Worm (Caenorhabditis elegans) whole organism, L4 larva: ENCODE data around the gene nspc-17.

Experiments
- D1046.2 ChIP-seq: fragments of 200-800 bp; sonication (Bioruptor generic); IDR thresholded peaks from 2 replicates; pipeline ENCODE4 v1.3.6; 2022; ENCODE audit warnings: missing genetic modification characterization, missing compliant biosample characterization
- F37D6.2 ChIP-seq: sonication (generic microtip); optimal IDR thresholded peaks from 2 replicates; lab custom pipeline; 2016; ENCODE audit warnings: mild to moderate bottlenecking, missing genetic modification characterization, missing compliant biosample characterization
- F49E8.2 ChIP-seq: sonication (generic microtip); optimal IDR thresholded peaks from 2 replicates; lab custom pipeline; 2016; ENCODE audit warnings: missing compliant biosample characterization, mild to moderate bottlenecking, missing genetic modification characterization, borderline replicate concordance
- R02D3.7 ChIP-seq: fragments of 150-350 bp; sonication (generic microtip); optimal IDR thresholded peaks from 3 replicates; lab custom pipeline; 2014; ENCODE audit warnings: missing biosample characterization, missing genetic modification characterization
- T26A8.4 ChIP-seq: fragments of 200-800 bp; sonication (Bioruptor generic); IDR thresholded peaks from 2 replicates; pipeline ENCODE4 v1.3.6; 2022; ENCODE audit warnings: missing genetic modification characterization, missing compliant biosample characterization
- Y105C5A.15 ChIP-seq: fragments of 200-800 bp; sonication (Bioruptor generic); IDR thresholded peaks from 2 replicates; pipeline ENCODE4 v1.3.6; 2022; ENCODE audit warnings: missing genetic modification characterization, missing compliant biosample characterization
- ZK546.5 ChIP-seq, 2 experiments: sonication (generic microtip); optimal IDR thresholded peaks; 2 replicates each; lab custom pipeline; 2017; ENCODE audit warnings: missing biosample characterization in 2 of 2, missing genetic modification characterization in 2 of 2
- attf-4 ChIP-seq: sonication (generic microtip); optimal IDR thresholded peaks from 3 replicates; lab custom pipeline; 2017; ENCODE audit warnings: missing biosample characterization, missing genetic modification characterization
- ceh-32 ChIP-seq: sonication (generic microtip); optimal IDR thresholded peaks from 2 replicates; lab custom pipeline; 2016; ENCODE audit warnings: mild to moderate bottlenecking, missing genetic modification characterization, missing compliant biosample characterization; ENCODE audit not compliant: poor library complexity
- ceh-44 ChIP-seq: fragments of 200-800 bp; sonication (Bioruptor generic); IDR thresholded peaks from 2 replicates; pipeline ENCODE4 v1.3.6; 2022; ENCODE audit warnings: missing genetic modification reagents, missing genetic modification characterization, missing compliant biosample characterization
- daf-16 ChIP-seq, 3 experiments: sonication (generic microtip); optimal IDR thresholded peaks; 2 replicates each; lab custom pipeline; 2016 to 2017; ENCODE audit warnings: missing genetic modification characterization in 3 of 3, missing genetic modification reagents in 3 of 3, mild to moderate bottlenecking in 2 of 3, missing compliant biosample characterization in 2 of 3, missing biosample characterization in 1 of 3, moderate library complexity in 1 of 3
- daf-8 ChIP-seq: fragments of 200-800 bp; sonication (Bioruptor generic); IDR thresholded peaks from 2 replicates; pipeline ENCODE4 v1.3.6; 2022; ENCODE audit warnings: missing genetic modification characterization, missing compliant biosample characterization
- dmd-6 ChIP-seq: fragments of 200-800 bp; sonication (Bioruptor generic); IDR thresholded peaks from 2 replicates; pipeline ENCODE4 v1.3.6; 2022; ENCODE audit warnings: missing genetic modification reagents, missing genetic modification characterization, missing compliant biosample characterization
- dmd-9 ChIP-seq: fragments of 200-800 bp; sonication (Bioruptor generic); IDR thresholded peaks from 2 replicates; pipeline ENCODE4 v1.3.6; 2022; ENCODE audit warnings: missing genetic modification reagents, missing genetic modification characterization, missing compliant biosample characterization
- duxl-1 ChIP-seq: sonication (generic microtip); optimal IDR thresholded peaks from 2 replicates; lab custom pipeline; 2016; ENCODE audit warnings: mild to moderate bottlenecking, missing genetic modification characterization, moderate library complexity, missing compliant biosample characterization; ENCODE audit not compliant: poor library complexity
- dve-1 ChIP-seq: sonication (generic microtip); optimal IDR thresholded peaks from 2 replicates; lab custom pipeline; 2017; ENCODE audit warnings: antibody characterized with exemption, mild to moderate bottlenecking, missing genetic modification characterization, missing compliant biosample characterization; ENCODE audit not compliant: insufficient read depth
- egl-43 ChIP-seq: fragments of 200-800 bp; sonication (Bioruptor generic); IDR thresholded peaks from 2 replicates; pipeline ENCODE4 v1.3.6; 2022; ENCODE audit warnings: missing genetic modification reagents, missing genetic modification characterization, missing compliant biosample characterization
- fkh-10 ChIP-seq: fragments of 150-350 bp; optimal IDR thresholded peaks from 2 replicates; lab custom pipeline; 2014; ENCODE audit warnings: missing biosample characterization, missing genetic modification reagents, missing genetic modification characterization
- hmg-1.1 ChIP-seq: fragments of 200-800 bp; sonication (Bioruptor generic); IDR thresholded peaks from 2 replicates; pipeline ENCODE4 v1.3.6; 2022; ENCODE audit warnings: missing genetic modification reagents, missing genetic modification characterization, missing compliant biosample characterization
- lim-7 ChIP-seq: fragments of 200-800 bp; sonication (Bioruptor generic); IDR thresholded peaks from 2 replicates; pipeline ENCODE4 v1.3.6; 2022; ENCODE audit warnings: missing genetic modification characterization, missing compliant biosample characterization
- lin-13 ChIP-seq: fragments of 150-350 bp; optimal IDR thresholded peaks from 2 replicates; lab custom pipeline; 2014; ENCODE audit warnings: missing biosample characterization, missing genetic modification reagents, missing genetic modification characterization
- lin-39 ChIP-seq: fragments of 150-350 bp; optimal IDR thresholded peaks from 2 replicates; lab custom pipeline; 2014; ENCODE audit warnings: missing biosample characterization, missing genetic modification reagents, missing genetic modification characterization
- lsy-2 ChIP-seq, 2 experiments: fragments of 150-350 bp in 1 of 2; sonication (generic microtip) in 1 of 2; optimal IDR thresholded peaks; 2 replicates each; lab custom pipeline; 2014 to 2017; ENCODE audit warnings: missing biosample characterization in 2 of 2, missing genetic modification characterization in 2 of 2
- mdt-29 ChIP-seq: fragments of 200-800 bp; sonication (Bioruptor generic); IDR thresholded peaks from 2 replicates; pipeline ENCODE4 v1.3.6; 2022; ENCODE audit warnings: missing genetic modification reagents, missing genetic modification characterization, missing compliant biosample characterization
- mep-1 ChIP-seq: fragments of 150-350 bp; sonication (generic microtip); optimal IDR thresholded peaks from 3 replicates; lab custom pipeline; 2014; ENCODE audit warnings: missing biosample characterization, missing genetic modification characterization
- mes-2 ChIP-seq: sonication (generic microtip); optimal IDR thresholded peaks from 2 replicates; lab custom pipeline; 2016; ENCODE audit warnings: missing genotype, mild to moderate bottlenecking, missing genetic modification characterization, missing compliant biosample characterization; ENCODE audit not compliant: poor library complexity, severe bottlenecking
- mxl-2 ChIP-seq: fragments of 200-800 bp; sonication (Bioruptor generic); conservative IDR thresholded peaks from 2 replicates; pipeline ENCODE4 v1.3.6; 2022; ENCODE audit warnings: missing genetic modification reagents, missing genetic modification characterization, missing compliant biosample characterization
- mxl-3 ChIP-seq: fragments of 200-800 bp; sonication (Bioruptor generic); optimal IDR thresholded peaks from 2 replicates; lab custom pipeline; 2018; ENCODE audit warnings: mild to moderate bottlenecking, missing genetic modification characterization, missing compliant biosample characterization
- nhr-102 ChIP-seq: sonication (generic microtip); optimal IDR thresholded peaks from 2 replicates; lab custom pipeline; 2016; ENCODE audit warnings: mild to moderate bottlenecking, missing genetic modification characterization, moderate library complexity, missing compliant biosample characterization
- nhr-11 ChIP-seq: fragments of 150-350 bp; optimal IDR thresholded peaks from 2 replicates; lab custom pipeline; 2014; ENCODE audit warnings: missing biosample characterization, missing genetic modification characterization
- nhr-237 ChIP-seq: sonication (generic microtip); optimal IDR thresholded peaks from 2 replicates; lab custom pipeline; 2017; ENCODE audit warnings: missing biosample characterization, missing genetic modification characterization
- nhr-48 ChIP-seq: sonication (generic microtip); optimal IDR thresholded peaks from 2 replicates; lab custom pipeline; 2016; ENCODE audit warnings: mild to moderate bottlenecking, missing genetic modification characterization, missing compliant biosample characterization
- php-3 ChIP-seq: fragments of 200-800 bp; sonication (Bioruptor generic); IDR thresholded peaks from 2 replicates; pipeline ENCODE4 v1.3.6; 2022; ENCODE audit warnings: missing genetic modification reagents, missing genetic modification characterization, missing compliant biosample characterization
- pqm-1 ChIP-seq: sonication (generic microtip); optimal IDR thresholded peaks from 2 replicates; lab custom pipeline; 2017; ENCODE audit warnings: missing biosample characterization, missing genetic modification characterization
- skn-1 ChIP-seq: fragments of 150-350 bp; optimal IDR thresholded peaks from 2 replicates; lab custom pipeline; 2014; ENCODE audit warnings: missing biosample characterization, missing genetic modification characterization
- snpc-4 ChIP-seq: fragments of 150-350 bp; optimal IDR thresholded peaks from 2 replicates; lab custom pipeline; 2014; ENCODE audit warnings: missing biosample characterization, missing genetic modification characterization
- spr-1 ChIP-seq: sonication (generic microtip); optimal IDR thresholded peaks from 2 replicates; lab custom pipeline; 2016; ENCODE audit warnings: mild to moderate bottlenecking, missing genetic modification characterization, missing compliant biosample characterization
- tra-1 ChIP-seq: fragments of 200-800 bp; sonication (Bioruptor generic); IDR thresholded peaks from 2 replicates; pipeline ENCODE4 v1.3.6; 2022; ENCODE audit warnings: missing genetic modification reagents, missing genetic modification characterization, missing compliant biosample characterization
- unc-130 ChIP-seq: sonication (generic microtip); optimal IDR thresholded peaks from 2 replicates; lab custom pipeline; 2016; ENCODE audit warnings: missing genetic modification reagents, missing genetic modification characterization, missing compliant biosample characterization
- unc-39 ChIP-seq: sonication (generic microtip); optimal IDR thresholded peaks from 2 replicates; lab custom pipeline; 2017; ENCODE audit warnings: missing biosample characterization, missing genetic modification characterization
- zag-1 ChIP-seq: fragments of 150-350 bp; optimal IDR thresholded peaks from 2 replicates; lab custom pipeline; 2014; ENCODE audit warnings: missing biosample characterization, missing genetic modification characterization
- zfp-2 ChIP-seq: sonication (generic microtip); optimal IDR thresholded peaks from 2 replicates; lab custom pipeline; 2016; ENCODE audit warnings: mild to moderate bottlenecking, missing genetic modification characterization, missing compliant biosample characterization
- zfp-3 ChIP-seq: fragments of 200-800 bp; sonication (Bioruptor generic); conservative IDR thresholded peaks from 2 replicates; pipeline ENCODE4 v1.3.6; 2022; ENCODE audit warnings: missing genetic modification reagents, missing genetic modification characterization, missing compliant biosample characterization
- ztf-11 ChIP-seq: fragments of 150-350 bp; optimal IDR thresholded peaks from 2 replicates; lab custom pipeline; 2014; ENCODE audit warnings: missing biosample characterization, missing genetic modification characterization

Gene nspc-17

DNA sequence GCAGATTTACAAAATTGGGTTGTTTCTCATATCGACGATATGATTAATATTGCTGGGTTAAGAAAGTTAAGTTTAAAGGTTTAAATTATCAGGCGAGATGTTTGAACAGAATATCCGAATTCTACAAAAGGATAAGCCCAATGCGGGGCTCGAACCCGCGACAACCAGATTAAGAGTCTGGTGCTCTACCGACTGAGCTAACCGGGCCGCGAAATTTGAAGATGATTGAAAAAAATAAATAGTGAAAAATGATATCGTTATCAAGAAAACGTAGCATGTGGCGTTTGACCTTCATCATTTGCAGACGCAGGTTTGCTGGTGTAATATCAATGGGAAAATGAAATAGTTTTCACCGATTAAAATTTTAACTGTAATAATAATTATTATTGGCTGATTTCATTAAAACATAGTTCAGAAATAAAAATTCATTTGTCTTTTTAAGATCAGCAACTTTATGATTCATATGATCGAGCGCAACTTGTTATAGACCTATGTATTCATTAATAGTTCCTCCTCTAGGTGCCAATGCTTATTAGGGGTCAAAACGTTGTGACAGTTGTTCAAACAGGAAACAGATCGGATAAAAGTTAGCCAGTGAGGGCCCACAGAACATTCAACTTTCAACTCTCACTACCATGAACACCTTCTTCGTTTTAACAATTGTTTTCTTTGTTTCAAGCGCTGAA, 46.1 kb downstream of the nspc-17 start, which contains the start of gene M163.11 (continued):
- TF ChIP-seq dmd-9 (GFP tag; lab: Robert Waterston, UW) (no peak), mep-1 (tag; lab: Kevin White, UChicago) (peak; percentile 38), attf-4 (tag; lab: Kevin White, UChicago) (no peak), daf-8 (no peak), mxl-2 (GFP tag; lab: Robert Waterston, UW) (peak; percentile 72; the same call in 1 of the 2 replicates), unc-130 (no peak), nhr-48 (tag; lab: Kevin White, UChicago) (peak; percentile 1), D1046.2 (GFP tag; lab: Robert Waterston, UW) (peak; percentile 85; the same call in 1 of the 2 replicates), fkh-10 (GFP tag; lab: Kevin White, UChicago) (no peak), zfp-2 (tag; lab: Kevin White, UChicago) (no peak), php-3 (GFP tag; lab: Robert Waterston, UW) (no peak), lin-13 (GFP tag; lab: Kevin White, UChicago) (peak; percentile 27)

DNA sequence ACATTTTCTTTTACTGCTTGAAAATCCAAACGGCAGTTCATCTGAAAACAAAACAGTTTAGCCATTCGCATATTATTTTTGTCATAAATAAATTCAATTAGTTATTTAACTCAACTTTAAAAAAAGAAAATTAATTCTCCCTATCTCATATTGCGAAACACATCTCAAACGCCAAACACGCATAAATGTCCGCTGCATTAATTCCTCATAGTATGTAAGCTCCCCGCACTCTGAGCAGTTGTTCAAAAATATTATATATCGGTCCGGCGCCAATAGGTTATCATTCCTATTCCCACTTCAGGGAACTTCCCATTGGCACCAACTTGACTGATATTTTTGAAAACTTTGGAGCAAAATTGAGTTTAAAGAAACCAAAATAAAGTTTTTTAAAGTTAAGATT, 46.8 kb downstream of the nspc-17 start:
- TF ChIP-seq ceh-44 (GFP tag; lab: Robert Waterston, UW) (no peak), mes-2 (tag; lab: Kevin White, UChicago) (peak; percentile 54), dve-1 (tag; lab: Kevin White, UChicago) (peak; percentile 51), F37D6.2 (peak; percentile 65), duxl-1 (tag; lab: Kevin White, UChicago) (peak; percentile 17), snpc-4 (tag; lab: Kevin White, UChicago) (peak; percentile 87), hmg-1.1 (GFP tag; lab: Robert Waterston, UW) (peak; percentile 48), ZK546.5 (tag; optimal IDR thresholded peaks at IDR 0.05; lab: Kevin White, UChicago) (no peak), lsy-2 (tag; optimal IDR thresholded peaks at IDR 0.05; lab: Kevin White, UChicago) (peak in 1 of 2 experiments; percentile 73)

DNA sequence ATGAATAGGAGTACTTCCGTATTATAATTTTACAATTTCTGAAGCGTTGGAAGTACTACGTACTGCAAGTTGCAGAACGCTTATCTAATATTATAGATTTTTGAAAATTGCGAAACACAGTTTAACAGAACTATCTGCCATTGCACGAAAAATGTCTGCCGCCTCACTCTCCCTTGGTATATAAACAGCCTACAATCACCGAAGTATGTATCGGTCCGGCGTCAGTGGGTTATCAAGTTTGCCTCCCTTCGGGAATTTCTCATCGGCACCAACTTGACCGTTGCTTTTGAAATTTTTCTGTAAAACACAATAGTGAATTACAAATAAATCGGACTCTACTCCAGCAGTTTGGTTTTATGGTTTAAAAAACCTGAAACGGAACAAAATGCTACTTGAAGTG, 47.6 kb downstream of the nspc-17 start:
- TF ChIP-seq mdt-29, result peak; percentile 57; the same call in 1 of the 2 replicates
- 0 out of 2 replicates have a peak, but pooled peaks have one; percentile 44 for TF ChIP-seq egl-43 (GFP tag; lab: Robert Waterston, UW)
- no peak for TF ChIP-seq ztf-11 (tag; lab: Kevin White, UChicago)
- TF ChIP-seq unc-39 (tag; lab: Kevin White, UChicago), result no peak
- 0 out of 2 replicates have a peak, but pooled peaks have one; percentile 20 for TF ChIP-seq ceh-44 (GFP tag; lab: Robert Waterston, UW)
- no peak for TF ChIP-seq skn-1 (tag; lab: Kevin White, UChicago)
- TF ChIP-seq zag-1 (tag; lab: Kevin White, UChicago), result no peak
- no peak; the same call in 1 of the 2 replicates for TF ChIP-seq T26A8.4
- no peak for TF ChIP-seq R02D3.7 (tag; lab: Kevin White, UChicago)
- no peak for TF ChIP-seq mxl-3 (GFP tag; lab: Kevin White, UChicago)
- peak; percentile 27 for TF ChIP-seq dve-1 (tag; lab: Kevin White, UChicago)
- TF ChIP-seq F49E8.2 (tag; lab: Kevin White, UChicago), result no peak
- no peak for TF ChIP-seq lin-13 (GFP tag; lab: Kevin White, UChicago)
- TF ChIP-seq ceh-32 (tag; lab: Kevin White, UChicago), result no peak
- no peak for TF ChIP-seq lin-39
- peak; percentile 30 for TF ChIP-seq dmd-6 (GFP tag; lab: Robert Waterston, UW)
- TF ChIP-seq nhr-102 (tag; lab: Kevin White, UChicago), result peak; percentile 14
- TF ChIP-seq tra-1, result peak; percentile 26; the same call in 1 of the 2 replicates
- TF ChIP-seq mes-2 (tag; lab: Kevin White, UChicago), result no peak
- peak; percentile 79; the same call in 1 of the 2 replicates for TF ChIP-seq Y105C5A.15 (GFP tag; lab: Robert Waterston, UW)
- no peak for TF ChIP-seq nhr-11
- TF ChIP-seq nhr-237 (tag; lab: Kevin White, UChicago), result no peak
- TF ChIP-seq pqm-1 (tag; lab: Kevin White, UChicago), result no peak
- no peak for TF ChIP-seq daf-16 (GFP tag; optimal IDR thresholded peaks at IDR 0.05; lab: Kevin White, UChicago)
- peak; percentile 30 for TF ChIP-seq daf-16 (tag; optimal IDR thresholded peaks at IDR 0.05; lab: Kevin White, UChicago)
- peak; percentile 63; the same call in 1 of the 2 replicates for TF ChIP-seq lim-7 (GFP tag; lab: Robert Waterston, UW)
- peak; percentile 47; the same call in 1 of the 2 replicates for TF ChIP-seq hmg-1.1 (GFP tag; lab: Robert Waterston, UW)
- no peak for TF ChIP-seq php-3 (GFP tag; lab: Robert Waterston, UW)
- peak; percentile 46; the same call in 1 of the 2 replicates for TF ChIP-seq daf-8
- no peak for TF ChIP-seq zfp-2 (tag; lab: Kevin White, UChicago)
- no peak for TF ChIP-seq spr-1 (tag; lab: Kevin White, UChicago)
- TF ChIP-seq zfp-3 (GFP tag; lab: Robert Waterston, UW), result no peak
